Fruit fly (Drosophila melanogaster) whole organism, wandering third instar larva: ENCODE measurements around the gene CG33689.

Source experiments
- Abd-B ChIP-seq: fragments of >200 bp; optimal IDR thresholded peaks from 2 replicates; lab custom pipeline; 2017; ENCODE audit warnings: missing biosample characterization, missing genetic modification characterization
- CG32264 ChIP-seq: fragments of 200-800 bp; sonication (Bioruptor generic); optimal IDR thresholded peaks from 2 replicates; lab custom pipeline; 2016; ENCODE audit warnings: missing biosample characterization, missing genetic modification characterization
- CG9705 ChIP-seq: fragments of 200-800 bp; sonication (Bioruptor generic); optimal IDR thresholded peaks from 2 replicates; lab custom pipeline; 2018; ENCODE audit warnings: missing biosample characterization, mild to moderate bottlenecking, missing genetic modification characterization
- CrebA ChIP-seq: fragments of 200-800 bp; sonication (Bioruptor generic); optimal IDR thresholded peaks from 2 replicates; lab custom pipeline; 2016; ENCODE audit warnings: missing biosample characterization, mild to moderate bottlenecking, missing genetic modification characterization, borderline replicate concordance
- Dfd ChIP-seq: fragments of >200 bp; optimal IDR thresholded peaks from 2 replicates; lab custom pipeline; 2017; ENCODE audit warnings: missing biosample characterization, missing genetic modification characterization
- Dif ChIP-seq: fragments of 200-275, 200-300 bp; sonication (Bioruptor generic); optimal IDR thresholded peaks from 2 replicates; lab custom pipeline; 2018; ENCODE audit warnings: missing biosample characterization, missing genetic modification characterization; ENCODE audit not compliant: partially characterized antibody
- GATAd ChIP-seq: sonication (Bioruptor generic); optimal IDR thresholded peaks from 2 replicates; lab custom pipeline; 2016; ENCODE audit warnings: missing biosample characterization, missing genetic modification characterization
- HLH106 ChIP-seq: fragments of 200-800 bp; optimal IDR thresholded peaks from 3 replicates; lab custom pipeline; 2019; ENCODE audit warnings: missing biosample characterization, mild to moderate bottlenecking, missing genetic modification characterization, moderate library complexity
- Hnf4 ChIP-seq: fragments of 200-800 bp; sonication (Bioruptor generic); optimal IDR thresholded peaks from 2 replicates; lab custom pipeline; 2016; ENCODE audit warnings: missing biosample characterization, mild to moderate bottlenecking, missing genetic modification characterization
- Hr78 ChIP-seq: fragments of >200 bp; optimal IDR thresholded peaks from 2 replicates; lab custom pipeline; 2017; ENCODE audit warnings: missing biosample characterization, missing genetic modification characterization
- Hr83 ChIP-seq: fragments of 200-300 bp; sonication (Bioruptor generic); optimal IDR thresholded peaks from 2 replicates; lab custom pipeline; 2016; ENCODE audit warnings: missing biosample characterization, mild to moderate bottlenecking, missing genetic modification characterization, moderate library complexity; ENCODE audit not compliant: poor library complexity, severe bottlenecking
- Jra ChIP-seq: sonication (Bioruptor generic); optimal IDR thresholded peaks from 2 replicates; lab custom pipeline; 2016; ENCODE audit warnings: missing biosample characterization, missing genetic modification characterization
- Mio ChIP-seq: sonication (Bioruptor generic); optimal IDR thresholded peaks from 2 replicates; lab custom pipeline; 2016; ENCODE audit warnings: missing biosample characterization, missing genetic modification characterization
- Myc ChIP-seq: fragments of >200 bp; optimal IDR thresholded peaks from 2 replicates; lab custom pipeline; 2017
- N ChIP-seq: fragments of >200 bp; optimal IDR thresholded peaks from 2 replicates; lab custom pipeline; 2018; ENCODE audit warnings: missing biosample characterization, missing external identifiers, missing genetic modification characterization
- OdsH ChIP-seq: fragments of 200-800 bp; sonication (Bioruptor generic); optimal IDR thresholded peaks from 2 replicates; lab custom pipeline; 2016; ENCODE audit warnings: missing biosample characterization, mild to moderate bottlenecking, missing genetic modification characterization
- Rel ChIP-seq, 2 experiments: fragments of 200-800 bp; sonication (Bioruptor generic) in 1 of 2; optimal IDR thresholded peaks; 2 replicates in 1 of 2; 3 replicates in 1 of 2; lab custom pipeline; 2016 to 2019; ENCODE audit warnings: mild to moderate bottlenecking in 2 of 2, missing biosample characterization in 2 of 2, missing genetic modification characterization in 2 of 2, moderate library complexity in 1 of 2
- Sp1 ChIP-seq: fragments of 200-800 bp; sonication (Bioruptor generic); optimal IDR thresholded peaks from 3 replicates; lab custom pipeline; 2019; ENCODE audit warnings: missing biosample characterization, mild to moderate bottlenecking, missing genetic modification characterization, moderate library complexity
- Vsx2 ChIP-seq: fragments of 200-300, 225-300 bp; sonication (Bioruptor generic); optimal IDR thresholded peaks from 2 replicates; lab custom pipeline; 2018; ENCODE audit warnings: missing biosample characterization, missing genetic modification characterization; ENCODE audit not compliant: partially characterized antibody
- br ChIP-seq: fragments of 200-800 bp; sonication (Bioruptor generic); optimal IDR thresholded peaks from 2 replicates; lab custom pipeline; 2016; ENCODE audit warnings: missing biosample characterization, missing genetic modification characterization
- brk ChIP-seq: fragments of 200-800 bp; sonication (Bioruptor generic); optimal IDR thresholded peaks from 2 replicates; lab custom pipeline; 2016; ENCODE audit warnings: missing biosample characterization, mild to moderate bottlenecking, missing genetic modification characterization
- dl ChIP-seq, 2 experiments: fragments of 175-275, 200-275 bp in 1 of 2; fragments of 200-275 bp in 1 of 2; sonication (Bioruptor generic); optimal IDR thresholded peaks; lab custom pipeline; 2018; ENCODE audit warnings: mild to moderate bottlenecking in 2 of 2, missing biosample characterization in 2 of 2, missing genetic modification characterization in 2 of 2, moderate library complexity in 2 of 2; ENCODE audit not compliant: partially characterized antibody in 2 of 2, insufficient read depth in 1 of 2
- dmrt93B ChIP-seq: fragments of 200-800 bp; sonication (Bioruptor generic); optimal IDR thresholded peaks from 2 replicates; lab custom pipeline; 2018; ENCODE audit warnings: missing biosample characterization, mild to moderate bottlenecking, missing genetic modification characterization
- dsf ChIP-seq: sonication (Bioruptor generic); optimal IDR thresholded peaks from 2 replicates; lab custom pipeline; 2016; ENCODE audit warnings: missing biosample characterization, missing genetic modification characterization, borderline replicate concordance
- ey ChIP-seq: fragments of 200-800 bp; sonication (Bioruptor generic); optimal IDR thresholded peaks from 2 replicates; lab custom pipeline; 2016; ENCODE audit warnings: missing biosample characterization, missing genetic modification characterization
- foxo ChIP-seq, 2 experiments: fragments of 200-800 bp; sonication (Bioruptor generic); optimal IDR thresholded peaks; 2 replicates in 1 of 2; 3 replicates in 1 of 2; lab custom pipeline; 2016 to 2017; ENCODE audit warnings: missing biosample characterization in 2 of 2, missing genetic modification characterization in 2 of 2
- fru ChIP-seq: fragments of 200-800 bp; sonication (Bioruptor generic); optimal IDR thresholded peaks from 3 replicates; lab custom pipeline; 2016; ENCODE audit warnings: missing biosample characterization, mild to moderate bottlenecking, missing genetic modification characterization
- h ChIP-seq: fragments of 200-800 bp; sonication (Bioruptor generic); optimal IDR thresholded peaks from 3 replicates; lab custom pipeline; 2016; ENCODE audit warnings: missing biosample characterization, mild to moderate bottlenecking, missing genetic modification characterization
- jim ChIP-seq: fragments of 175-275, 200-325 bp; sonication (Bioruptor generic); optimal IDR thresholded peaks from 2 replicates; lab custom pipeline; 2016; ENCODE audit warnings: missing biosample characterization, mild to moderate bottlenecking, missing genetic modification characterization
- lola ChIP-seq: fragments of >200 bp; optimal IDR thresholded peaks from 2 replicates; lab custom pipeline; 2017; ENCODE audit warnings: missing biosample characterization, missing genetic modification characterization
- pan ChIP-seq: fragments of >200 bp; optimal IDR thresholded peaks from 2 replicates; lab custom pipeline; 2017
- psq ChIP-seq: fragments of 200-800 bp; sonication (Bioruptor generic); optimal IDR thresholded peaks from 3 replicates; lab custom pipeline; 2017; ENCODE audit warnings: missing biosample characterization, mild to moderate bottlenecking, missing genetic modification characterization, moderate library complexity
- rgr ChIP-seq: fragments of 200-800 bp; sonication (Bioruptor generic); optimal IDR thresholded peaks from 3 replicates; lab custom pipeline; 2016; ENCODE audit warnings: missing biosample characterization, mild to moderate bottlenecking, missing genetic modification characterization
- sage ChIP-seq: fragments of 200-800 bp; sonication (Bioruptor generic); optimal IDR thresholded peaks from 2 replicates; lab custom pipeline; 2016; ENCODE audit warnings: missing biosample characterization, mild to moderate bottlenecking, missing genetic modification characterization
- sv ChIP-seq: fragments of 200-800 bp; sonication (Bioruptor generic); optimal IDR thresholded peaks from 3 replicates; lab custom pipeline; 2016; ENCODE audit warnings: missing biosample characterization, missing genetic modification characterization
- tai ChIP-seq: sonication (Bioruptor generic); optimal IDR thresholded peaks from 2 replicates; lab custom pipeline; 2016; ENCODE audit warnings: missing biosample characterization, missing genetic modification characterization
- usp ChIP-seq: fragments of >200 bp; optimal IDR thresholded peaks from 2 replicates; lab custom pipeline; 2017; ENCODE audit warnings: missing biosample characterization, missing genetic modification characterization
- woc ChIP-seq: sonication (Bioruptor generic); optimal IDR thresholded peaks from 2 replicates; lab custom pipeline; 2016; ENCODE audit warnings: missing biosample characterization, mild to moderate bottlenecking, missing genetic modification characterization

The CG33689 gene

DNA sequence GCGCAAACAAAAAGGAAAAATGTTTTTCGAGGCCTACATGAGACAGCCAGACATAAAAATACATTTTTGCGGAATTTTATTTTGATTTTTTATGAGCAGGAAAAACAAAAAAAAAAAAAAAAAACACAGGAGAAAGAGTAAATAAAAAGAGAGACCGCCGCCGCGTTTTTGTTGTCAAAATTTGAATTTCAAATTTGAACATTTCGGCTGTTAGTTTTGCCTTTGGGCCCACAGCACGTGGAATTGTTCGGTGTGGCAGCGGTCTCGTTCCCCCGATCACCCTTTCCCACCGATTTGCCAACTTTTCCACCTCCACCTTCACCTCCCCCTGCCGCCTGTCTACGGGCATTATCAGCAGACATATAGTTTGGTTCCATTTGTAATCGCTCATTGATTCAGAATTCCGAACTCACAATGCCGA is 43.2 kb upstream of the CG33689 start:
- TF ChIP-seq pan (lab: Kevin White, UChicago) = no peak
- TF ChIP-seq lola (GFP tag; lab: Kevin White, UChicago) = no peak
- TF ChIP-seq dmrt93B = no peak
- TF ChIP-seq CG32264 (GFP tag; lab: Kevin White, UChicago) = no peak
- TF ChIP-seq usp (GFP tag; lab: Kevin White, UChicago) = no peak
- no peak for TF ChIP-seq psq (GFP tag; lab: Kevin White, UChicago)
- TF ChIP-seq Hr78 (GFP tag; lab: Kevin White, UChicago) = no peak

DNA sequence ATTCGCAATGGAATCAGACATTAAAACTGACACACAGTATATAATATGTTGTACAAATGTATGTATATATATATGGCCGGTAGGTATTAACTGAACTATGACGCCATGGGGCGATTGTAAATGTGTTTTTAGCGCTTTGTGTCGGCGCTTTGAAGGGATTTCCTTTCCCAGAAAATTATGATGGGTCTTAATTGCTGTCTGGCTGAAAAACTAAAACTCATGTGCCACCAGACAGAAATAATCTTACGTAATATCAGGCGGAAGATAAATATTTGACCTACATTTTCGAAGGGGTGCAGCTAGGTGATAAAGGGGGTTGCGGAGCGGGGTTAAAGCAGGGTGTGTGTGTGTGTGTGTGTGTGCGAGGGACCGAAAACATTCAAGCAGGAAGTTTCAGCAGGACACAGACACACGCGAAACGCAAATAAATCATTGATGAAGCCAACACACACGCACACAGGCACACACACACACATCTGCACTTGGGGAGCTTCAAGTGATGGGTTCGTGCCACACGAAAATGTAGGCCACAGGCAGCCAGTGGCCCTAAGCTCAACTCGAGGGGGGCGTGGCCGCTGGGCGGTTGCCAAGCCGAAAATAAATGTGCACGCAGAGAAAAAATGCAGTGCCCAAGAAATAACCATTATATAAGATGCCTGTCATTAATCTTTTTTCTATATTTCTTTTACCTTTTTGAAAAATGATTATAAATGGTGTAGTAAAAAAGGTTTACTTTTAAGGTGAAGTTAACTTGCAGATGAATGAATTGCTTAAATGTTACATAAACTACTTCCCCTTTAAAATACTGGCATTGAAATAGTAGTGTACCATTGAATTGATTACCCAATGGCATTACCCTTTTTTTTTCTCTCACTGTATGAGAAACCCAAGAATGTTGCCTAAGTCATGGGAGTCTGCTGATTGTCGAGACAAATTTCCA is 42.5 kb upstream of the CG33689 start:
- peak; percentile 12 for TF ChIP-seq woc (GFP tag; lab: Kevin White, UChicago)
- TF ChIP-seq rgr = peak; percentile 19
- no peak for TF ChIP-seq psq (GFP tag; lab: Kevin White, UChicago)
- peak; percentile 20 for TF ChIP-seq sv
- no peak for TF ChIP-seq dsf (GFP tag; lab: Kevin White, UChicago)
- TF ChIP-seq jim (GFP tag; lab: Kevin White, UChicago) = no peak
- TF ChIP-seq Jra = no peak
- no peak for TF ChIP-seq dmrt93B
- no peak for TF ChIP-seq HLH106 (tag; lab: Kevin White, UChicago)
- no peak for TF ChIP-seq Hr83 (GFP tag; lab: Kevin White, UChicago)
- peak; percentile 50 for TF ChIP-seq h (GFP tag; lab: Kevin White, UChicago)
- TF ChIP-seq br (GFP tag; lab: Kevin White, UChicago) = no peak
- TF ChIP-seq CG9705 (GFP tag; lab: Kevin White, UChicago) = no peak
- peak; percentile 23 for TF ChIP-seq Dfd (GFP tag; lab: Kevin White, UChicago)
- peak in 1 of 2 experiments; percentile 49 for TF ChIP-seq foxo (GFP tag; optimal IDR thresholded peaks at IDR 0.05; lab: Kevin White, UChicago)
- no peak for TF ChIP-seq Myc (lab: Kevin White, UChicago)
- TF ChIP-seq Hnf4 (GFP tag; lab: Kevin White, UChicago) = peak; percentile 47
- TF ChIP-seq fru = peak; percentile 23
- no peak for TF ChIP-seq Hr78 (GFP tag; lab: Kevin White, UChicago)
- peak; percentile 52 for TF ChIP-seq tai (GFP tag; lab: Kevin White, UChicago)
- TF ChIP-seq Rel (GFP tag; optimal IDR thresholded peaks at IDR 0.05; lab: Kevin White, UChicago) = no peak
- no peak for TF ChIP-seq Rel (tag; optimal IDR thresholded peaks at IDR 0.05; lab: Kevin White, UChicago)
- no peak for TF ChIP-seq N
- no peak for TF ChIP-seq lola (GFP tag; lab: Kevin White, UChicago)
- no peak for TF ChIP-seq sage (GFP tag; lab: Kevin White, UChicago)
- no peak for TF ChIP-seq pan (lab: Kevin White, UChicago)
- peak; percentile 20 for TF ChIP-seq ey
- no peak for TF ChIP-seq CG32264 (GFP tag; lab: Kevin White, UChicago)
- no peak for TF ChIP-seq Dif (GFP tag; lab: Kevin White, UChicago)
- no peak for TF ChIP-seq Sp1 (GFP tag; lab: Kevin White, UChicago)
- TF ChIP-seq dl (GFP tag; optimal IDR thresholded peaks at IDR 0.05; lab: Kevin White, UChicago; ENCODE audit: insufficient read depth in 1 of 2, partially characterized antibody in 2 of 2) = no peak
- TF ChIP-seq CrebA (GFP tag; lab: Kevin White, UChicago) = no peak
- no peak for TF ChIP-seq GATAd
- TF ChIP-seq Mio (GFP tag; lab: Kevin White, UChicago) = no peak
- TF ChIP-seq OdsH (GFP tag; lab: Kevin White, UChicago) = peak; percentile 15
- TF ChIP-seq usp (GFP tag; lab: Kevin White, UChicago) = no peak
- no peak for TF ChIP-seq brk
- no peak for TF ChIP-seq Abd-B (GFP tag; lab: Kevin White, UChicago)
- no peak for TF ChIP-seq Vsx2 (GFP tag; lab: Kevin White, UChicago)
